Fruit fly (Drosophila melanogaster) whole organism, wandering third instar larva: ENCODE results near the gene Sgs5.

Experiments
- Abd-B ChIP-seq: fragments of >200 bp; optimal IDR thresholded peaks from 2 replicates; lab custom pipeline; 2017; ENCODE audit warnings: missing biosample characterization, missing genetic modification characterization
- CrebA ChIP-seq: fragments of 200-800 bp; sonication (Bioruptor generic); optimal IDR thresholded peaks from 2 replicates; lab custom pipeline; 2016; ENCODE audit warnings: missing biosample characterization, mild to moderate bottlenecking, missing genetic modification characterization, borderline replicate concordance
- Dfd ChIP-seq: fragments of >200 bp; optimal IDR thresholded peaks from 2 replicates; lab custom pipeline; 2017; ENCODE audit warnings: missing biosample characterization, missing genetic modification characterization
- Dif ChIP-seq: fragments of 200-275, 200-300 bp; sonication (Bioruptor generic); optimal IDR thresholded peaks from 2 replicates; lab custom pipeline; 2018; ENCODE audit warnings: missing biosample characterization, missing genetic modification characterization; ENCODE audit not compliant: partially characterized antibody
- Jra ChIP-seq: sonication (Bioruptor generic); optimal IDR thresholded peaks from 2 replicates; lab custom pipeline; 2016; ENCODE audit warnings: missing biosample characterization, missing genetic modification characterization
- Myc ChIP-seq: fragments of >200 bp; optimal IDR thresholded peaks from 2 replicates; lab custom pipeline; 2017
- OdsH ChIP-seq: fragments of 200-800 bp; sonication (Bioruptor generic); optimal IDR thresholded peaks from 2 replicates; lab custom pipeline; 2016; ENCODE audit warnings: missing biosample characterization, mild to moderate bottlenecking, missing genetic modification characterization
- dmrt93B ChIP-seq: fragments of 200-800 bp; sonication (Bioruptor generic); optimal IDR thresholded peaks from 2 replicates; lab custom pipeline; 2018; ENCODE audit warnings: missing biosample characterization, mild to moderate bottlenecking, missing genetic modification characterization
- h ChIP-seq: fragments of 200-800 bp; sonication (Bioruptor generic); optimal IDR thresholded peaks from 3 replicates; lab custom pipeline; 2016; ENCODE audit warnings: missing biosample characterization, mild to moderate bottlenecking, missing genetic modification characterization
- lola ChIP-seq: fragments of >200 bp; optimal IDR thresholded peaks from 2 replicates; lab custom pipeline; 2017; ENCODE audit warnings: missing biosample characterization, missing genetic modification characterization
- psq ChIP-seq: fragments of 200-800 bp; sonication (Bioruptor generic); optimal IDR thresholded peaks from 3 replicates; lab custom pipeline; 2017; ENCODE audit warnings: missing biosample characterization, mild to moderate bottlenecking, missing genetic modification characterization, moderate library complexity
- tai ChIP-seq: sonication (Bioruptor generic); optimal IDR thresholded peaks from 2 replicates; lab custom pipeline; 2016; ENCODE audit warnings: missing biosample characterization, missing genetic modification characterization
- usp ChIP-seq: fragments of >200 bp; optimal IDR thresholded peaks from 2 replicates; lab custom pipeline; 2017; ENCODE audit warnings: missing biosample characterization, missing genetic modification characterization

DNA sequence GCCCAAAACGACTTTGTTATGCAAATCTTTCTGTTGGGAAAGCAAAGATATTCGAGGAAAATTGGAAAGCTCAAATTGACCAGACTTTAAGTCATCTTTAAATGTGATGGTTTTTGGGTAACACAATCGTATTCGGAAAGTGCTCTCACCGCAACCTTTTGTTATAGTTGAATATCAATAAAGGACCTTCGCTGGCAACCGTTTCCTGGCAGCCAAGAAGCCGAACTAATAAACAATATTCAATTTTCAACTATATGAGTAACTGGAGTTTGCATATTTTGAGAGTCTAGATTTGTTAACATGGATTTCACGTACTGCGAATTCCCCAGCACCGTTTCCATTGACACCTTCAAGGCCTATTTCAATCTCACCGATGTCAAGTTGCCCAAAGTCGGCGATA lies 31.7 kb downstream of the Sgs5 start, which contains the start of gene CG14325:
- TF ChIP-seq tai (GFP tag; lab: Kevin White, UChicago) (no peak), h (GFP tag; lab: Kevin White, UChicago) (no peak), psq (GFP tag; lab: Kevin White, UChicago) (no peak), usp (GFP tag; lab: Kevin White, UChicago) (no peak), Abd-B (no peak), CrebA (no peak), Myc (lab: Kevin White, UChicago) (no peak), OdsH (GFP tag; lab: Kevin White, UChicago) (no peak), Jra (GFP tag; lab: Kevin White, UChicago) (no peak), lola (GFP tag; lab: Kevin White, UChicago) (no peak), Dif (GFP tag; lab: Kevin White, UChicago) (no peak), Dfd (GFP tag; lab: Kevin White, UChicago) (no peak), dmrt93B (no peak)
